Worm (Caenorhabditis elegans): ENCODE data around the gene gbh-2.

ce11 chrII:8466874-8467273 is 18.8 kb upstream of the gbh-2 start, which contains the start of gene F22B5.10:
- TF ChIP-seq sptf-1 (tag; optimal IDR thresholded peaks at IDR 0.05) (no peak), ceh-39 (tag; optimal IDR thresholded peaks at IDR 0.05) (no peak), unc-39 (tag; optimal IDR thresholded peaks at IDR 0.05) (no peak), nhr-237 (tag; optimal IDR thresholded peaks at IDR 0.05) (no peak), ces-1 (GFP tag; optimal IDR thresholded peaks at IDR 0.05) (no peak), elt-1 (tag; optimal IDR thresholded peaks at IDR 0.05; ENCODE audit: borderline replicate concordance, insufficient read depth) (no peak), ceh-83 (GFP tag; optimal IDR thresholded peaks at IDR 0.05) (peak; percentile 32), lin-13 (tag; optimal IDR thresholded peaks at IDR 0.05) (no peak), mls-2 (tag; optimal IDR thresholded peaks at IDR 0.05) (no peak), snpc-4 (tag; optimal IDR thresholded peaks at IDR 0.05) (no peak), ham-2 (GFP tag; optimal IDR thresholded peaks at IDR 0.05) (no peak)
